Fruit fly (Drosophila melanogaster) whole organism, wandering third instar larva: ENCODE data around the gene SmD1.

ENCODE experiments used
- OdsH ChIP-seq: fragments of 200-800 bp; sonication (Bioruptor generic); optimal IDR thresholded peaks from 2 replicates; lab custom pipeline; 2016; ENCODE audit warnings: missing biosample characterization, mild to moderate bottlenecking, missing genetic modification characterization
- lola ChIP-seq: fragments of >200 bp; optimal IDR thresholded peaks from 2 replicates; lab custom pipeline; 2017; ENCODE audit warnings: missing biosample characterization, missing genetic modification characterization

dm6 chr3L:12725749-12726148, 8.7 kb downstream of the SmD1 start:
- TF ChIP-seq OdsH (GFP tag; lab: Kevin White, UChicago), result no peak
- TF ChIP-seq lola (GFP tag; lab: Kevin White, UChicago), result no peak
